Fruit fly (Drosophila melanogaster) whole organism, embryonic: ENCODE data around the gene CG10063.

ENCODE experiments used
- Antp ChIP-seq: fragments of 200-800 bp; sonication (Bioruptor generic); optimal IDR thresholded peaks from 3 replicates; lab custom pipeline; 2016; ENCODE audit warnings: missing biosample characterization, missing genetic modification characterization
- B-H1 ChIP-seq: fragments of 200-800 bp; sonication (Bioruptor generic); IDR thresholded peaks from 3 replicates; pipeline ENCODE4 v1.3.6; 2022; ENCODE audit warnings: missing biosample characterization, missing genetic modification characterization
- C15 ChIP-seq: fragments of 200-800 bp; sonication (Bioruptor generic); IDR thresholded peaks from 3 replicates; pipeline ENCODE4 v1.3.6; 2022; ENCODE audit warnings: missing biosample characterization, missing genetic modification characterization
- CG10147 ChIP-seq: fragments of 200-800 bp; sonication (Bioruptor generic); optimal IDR thresholded peaks from 2 replicates; lab custom pipeline; 2019; ENCODE audit warnings: missing biosample characterization, mild to moderate bottlenecking, missing genetic modification characterization, moderate library complexity
- CG10959 ChIP-seq: fragments of 200-800 bp; sonication (Bioruptor generic); IDR thresholded peaks from 2 replicates; pipeline ENCODE4 v1.3.6; 2022; ENCODE audit warnings: missing biosample characterization, missing genetic modification characterization
- CG15011 ChIP-seq: fragments of 200-800 bp; sonication (Bioruptor generic); optimal IDR thresholded peaks from 3 replicates; lab custom pipeline; 2018; ENCODE audit warnings: missing biosample characterization, mild to moderate bottlenecking, missing genetic modification characterization
- CG1603 ChIP-seq: fragments of 200-800 bp; sonication (Bioruptor generic); optimal IDR thresholded peaks from 2 replicates; lab custom pipeline; 2019; ENCODE audit warnings: missing biosample characterization, mild to moderate bottlenecking, missing genetic modification characterization, moderate library complexity
- CG16779 ChIP-seq: fragments of 200-800 bp; sonication (Bioruptor generic); IDR thresholded peaks from 2 replicates; pipeline ENCODE4 v1.3.6; 2022; ENCODE audit warnings: missing biosample characterization, missing genetic modification characterization
- CG30431 ChIP-seq: fragments of 200-800 bp; sonication (Bioruptor generic); optimal IDR thresholded peaks from 2 replicates; lab custom pipeline; 2017; ENCODE audit warnings: missing biosample characterization, missing genetic modification characterization
- CG31224 ChIP-seq: fragments of 200-800 bp; sonication (Bioruptor generic); IDR thresholded peaks from 2 replicates; pipeline ENCODE4 v1.3.6; 2022; ENCODE audit warnings: missing biosample characterization, missing genetic modification characterization
- CG32767 ChIP-seq: fragments of 200-800 bp; sonication (Bioruptor generic); IDR thresholded peaks from 2 replicates; pipeline ENCODE4 v1.3.6; 2022; ENCODE audit warnings: missing biosample characterization, missing genetic modification characterization
- CG32772 ChIP-seq: fragments of 200-800 bp; sonication (Bioruptor generic); IDR thresholded peaks from 2 replicates; pipeline ENCODE4 v1.3.6; 2022; ENCODE audit warnings: missing biosample characterization, missing genetic modification characterization
- CG6813 ChIP-seq: fragments of 200-800 bp; sonication (Bioruptor generic); optimal IDR thresholded peaks from 2 replicates; lab custom pipeline; 2017; ENCODE audit warnings: missing biosample characterization, missing genetic modification characterization, mild to moderate bottlenecking, moderate library complexity, missing genetic modification reagents
- CG7839 ChIP-seq: fragments of 200-800 bp; sonication (Bioruptor generic); optimal IDR thresholded peaks from 3 replicates; lab custom pipeline; 2018; ENCODE audit warnings: missing biosample characterization, mild to moderate bottlenecking, missing genetic modification characterization, moderate library complexity
- CG8290 ChIP-seq, 3 experiments: fragments of 200-800 bp; sonication (Bioruptor generic); optimal IDR thresholded peaks; 2 replicates each; lab custom pipeline; 2016 to 2019; ENCODE audit warnings: missing biosample characterization in 3 of 3, missing genetic modification characterization in 3 of 3, mild to moderate bottlenecking in 2 of 3, moderate library complexity in 1 of 3
- CG9727 ChIP-seq: fragments of 200-800 bp; sonication (Bioruptor generic); optimal IDR thresholded peaks from 3 replicates; lab custom pipeline; 2017; ENCODE audit warnings: missing biosample characterization, mild to moderate bottlenecking, missing genetic modification characterization
- CG9932 ChIP-seq: fragments of 200-800 bp; sonication (Bioruptor generic); IDR thresholded peaks from 2 replicates; pipeline ENCODE4 v1.3.6; 2022; ENCODE audit warnings: missing biosample characterization, missing genetic modification characterization
- CTCF ChIP-seq: fragments of 200-800 bp; sonication (Bioruptor generic); optimal IDR thresholded peaks from 2 replicates; lab custom pipeline; 2017; ENCODE audit warnings: missing biosample characterization, mild to moderate bottlenecking, missing genetic modification characterization, moderate library complexity
- Chrac-16 ChIP-seq: fragments of 200-800 bp; sonication (Bioruptor generic); optimal IDR thresholded peaks from 3 replicates; lab custom pipeline; 2016; ENCODE audit warnings: missing biosample characterization, missing genetic modification characterization
- Deaf1 ChIP-seq: fragments of 200-800 bp; optimal IDR thresholded peaks from 3 replicates; lab custom pipeline; 2019; ENCODE audit warnings: missing biosample characterization, mild to moderate bottlenecking, missing genetic modification characterization, moderate library complexity
- Dp ChIP-seq: fragments of 200-800 bp; sonication (Bioruptor generic); optimal IDR thresholded peaks from 2 replicates; lab custom pipeline; 2018; ENCODE audit warnings: missing biosample characterization, mild to moderate bottlenecking, missing genetic modification characterization, moderate library complexity
- Drgx ChIP-seq: fragments of 200-800 bp; sonication (Bioruptor generic); IDR thresholded peaks from 2 replicates; pipeline ENCODE4 v1.3.6; 2022; ENCODE audit warnings: missing biosample characterization, missing genetic modification characterization
- ERR ChIP-seq: fragments of 200-800 bp; sonication (Bioruptor generic); optimal IDR thresholded peaks from 2 replicates; lab custom pipeline; 2016; ENCODE audit warnings: missing biosample characterization, missing genetic modification characterization
- Ets65A ChIP-seq: fragments of 200-800 bp; sonication (Bioruptor generic); peaks from one replicate; lab custom pipeline; 2016; ENCODE audit warnings: missing biosample characterization, missing genetic modification characterization
- Gug ChIP-seq: fragments of 200-800 bp; sonication (Bioruptor generic); IDR thresholded peaks from 4 replicates; pipeline ENCODE4 v1.3.6; 2022; ENCODE audit warnings: missing biosample characterization, missing genetic modification characterization
- HmgZ ChIP-seq: fragments of 200-800 bp; sonication (Bioruptor generic); optimal IDR thresholded peaks from 2 replicates; lab custom pipeline; 2018; ENCODE audit warnings: missing biosample characterization, mild to moderate bottlenecking, missing genetic modification characterization
- Meics ChIP-seq: fragments of 200-800 bp; sonication (Bioruptor generic); optimal IDR thresholded peaks from 2 replicates; lab custom pipeline; 2017; ENCODE audit warnings: missing biosample characterization, mild to moderate bottlenecking, missing genetic modification characterization
- Poxn ChIP-seq: fragments of 200-800 bp; sonication (Bioruptor generic); IDR thresholded peaks from 2 replicates; pipeline ENCODE4 v1.3.6; 2022; ENCODE audit warnings: missing biosample characterization, missing genetic modification characterization
- Rx ChIP-seq: fragments of 200-800 bp; sonication (Bioruptor generic); IDR thresholded peaks from 2 replicates; pipeline ENCODE4 v1.3.6; 2022; ENCODE audit warnings: missing biosample characterization, missing genetic modification characterization
- Sox100B ChIP-seq: fragments of 200-800 bp; sonication (Bioruptor generic); optimal IDR thresholded peaks from 3 replicates; lab custom pipeline; 2018; ENCODE audit warnings: missing biosample characterization, mild to moderate bottlenecking, missing genetic modification characterization
- Spps ChIP-seq: fragments of 200-800 bp; sonication (Bioruptor generic); optimal IDR thresholded peaks from 2 replicates; lab custom pipeline; 2018; ENCODE audit warnings: missing biosample characterization, mild to moderate bottlenecking, missing genetic modification characterization
- Sry-β ChIP-seq: fragments of 200-800 bp; sonication (Bioruptor generic); optimal IDR thresholded peaks from 2 replicates; lab custom pipeline; 2018; ENCODE audit warnings: missing biosample characterization, mild to moderate bottlenecking, missing genetic modification characterization, moderate library complexity
- Sry-δ ChIP-seq: fragments of 200-800 bp; sonication (Bioruptor generic); optimal IDR thresholded peaks from 2 replicates; lab custom pipeline; 2016; ENCODE audit warnings: missing biosample characterization, missing genetic modification characterization
- Tbp ChIP-seq: fragments of >200 bp; optimal IDR thresholded peaks from 2 replicates; lab custom pipeline; 2018; ENCODE audit warnings: missing biosample characterization, missing genetic modification characterization
- ato ChIP-seq: fragments of 200-800 bp; sonication (Bioruptor generic); IDR thresholded peaks from 2 replicates; pipeline ENCODE4 v1.3.6; 2022; ENCODE audit warnings: missing biosample characterization, missing genetic modification characterization; ENCODE audit not compliant: partially characterized antibody
- crol ChIP-seq: fragments of 200-800 bp; sonication (Bioruptor generic); IDR thresholded peaks from 2 replicates; pipeline ENCODE4 v1.3.6; 2022; ENCODE audit warnings: missing biosample characterization, missing genetic modification characterization
- dm ChIP-seq: fragments of 200-800 bp; sonication (Bioruptor generic); optimal IDR thresholded peaks from 3 replicates; lab custom pipeline; 2016; ENCODE audit warnings: missing biosample characterization, missing genetic modification characterization
- emc ChIP-seq: fragments of 200-800 bp; sonication (Bioruptor generic); optimal IDR thresholded peaks from 2 replicates; lab custom pipeline; 2016; ENCODE audit warnings: missing biosample characterization, missing genetic modification characterization
- fd64A ChIP-seq: fragments of 200-800 bp; sonication (Bioruptor generic); optimal IDR thresholded peaks from 3 replicates; lab custom pipeline; 2018; ENCODE audit warnings: missing biosample characterization, mild to moderate bottlenecking, missing genetic modification characterization
- gcm ChIP-seq: fragments of 200-800 bp; sonication (Bioruptor generic); optimal IDR thresholded peaks from 2 replicates; lab custom pipeline; 2019; ENCODE audit warnings: missing biosample characterization, mild to moderate bottlenecking, missing genetic modification characterization, moderate library complexity
- gro ChIP-seq: fragments of 200-800 bp; sonication (Bioruptor generic); optimal IDR thresholded peaks from 2 replicates; lab custom pipeline; 2016; ENCODE audit warnings: missing biosample characterization, missing genetic modification characterization
- gt ChIP-seq: fragments of 200-800 bp; sonication (Bioruptor generic); IDR thresholded peaks from 2 replicates; pipeline ENCODE4 v1.3.6; 2022; ENCODE audit warnings: missing biosample characterization, missing genetic modification characterization
- hkb ChIP-seq, 2 experiments: fragments of 200-800 bp in 1 of 2; fragments of >200 bp in 1 of 2; sonication (Bioruptor generic) in 1 of 2; IDR thresholded peaks in 1 of 2; optimal IDR thresholded peaks in 1 of 2; 2 replicates each; pipeline versions ENCODE4 v1.3.6 to Lab custom; 2017 to 2022; ENCODE audit warnings: missing biosample characterization in 1 of 2, missing genetic modification characterization in 1 of 2
- onecut ChIP-seq: fragments of 200-800 bp; sonication (Bioruptor generic); IDR thresholded peaks from 2 replicates; pipeline ENCODE4 v1.3.6; 2022; ENCODE audit warnings: missing biosample characterization, missing genetic modification characterization
- pan ChIP-seq, 4 experiments: fragments of >200 bp in 3 of 4; fragments of 200-800 bp in 1 of 4; sonication (Bioruptor generic) in 1 of 4; optimal IDR thresholded peaks in 3 of 4; IDR thresholded peaks in 1 of 4; 2 replicates each; pipeline versions ENCODE4 v1.3.6 to Lab custom; 2017 to 2022; ENCODE audit warnings: missing biosample characterization in 2 of 4, missing genetic modification characterization in 2 of 4, mixed read lengths in 1 of 4
- sim ChIP-seq: fragments of 200-800 bp; sonication (Bioruptor generic); IDR thresholded peaks from 2 replicates; pipeline ENCODE4 v1.3.6; 2022; ENCODE audit warnings: missing biosample characterization, missing genetic modification characterization
- slbo ChIP-seq: fragments of 200-800 bp; sonication (Bioruptor generic); IDR thresholded peaks from 2 replicates; pipeline ENCODE4 v1.3.6; 2022; ENCODE audit warnings: missing biosample characterization, missing genetic modification characterization
- tio ChIP-seq: fragments of 200-800 bp; sonication (Bioruptor generic); optimal IDR thresholded peaks from 2 replicates; lab custom pipeline; 2017; ENCODE audit warnings: missing biosample characterization, missing genetic modification characterization, inconsistent platforms

Gene CG10063

dm6 chr3L:6972367-6972766 is at the start of gene CG10063:
Gene CG10063, minus strand, starts transcription at chr3L:6972467.
- TF ChIP-seq Sry-β (GFP tag; lab: Kevin White, UChicago) (no peak), Antp (GFP tag; lab: Kevin White, UChicago) (no peak), CG7839 (tag; lab: Kevin White, UChicago) (no peak), dm (GFP tag; lab: Kevin White, UChicago) (no peak), CG15011 (GFP tag; lab: Kevin White, UChicago) (no peak), CTCF (GFP tag; lab: Kevin White, UChicago) (no peak), CG9932 (GFP tag; lab: Robert Waterston, UW) (no peak), Ets65A (GFP tag; lab: Kevin White, UChicago) (no peak), tio (GFP tag; lab: Kevin White, UChicago) (no peak), CG16779 (GFP tag; lab: Robert Waterston, UW) (no peak), Meics (GFP tag; lab: Kevin White, UChicago) (no peak), Tbp (GFP tag; lab: Kevin White, UChicago) (no peak), CG30431 (GFP tag; lab: Kevin White, UChicago) (no peak), Spps (tag; lab: Kevin White, UChicago) (no peak), Drgx (GFP tag; lab: Robert Waterston, UW) (no peak)
- TF ChIP-seq, all 482 proteins: peak for 0

dm6 chr3L:7013568-7014305 is 41.5 kb upstream of the CG10063 start:
- peak; percentile 23 for TF ChIP-seq gro (GFP tag; lab: Kevin White, UChicago)
- TF ChIP-seq CG32772 (GFP tag; lab: Robert Waterston, UW): peak; percentile 38; the same call in 1 of the 2 replicates
- TF ChIP-seq ERR (GFP tag; lab: Kevin White, UChicago): no peak
- TF ChIP-seq CG10959 (GFP tag; lab: Robert Waterston, UW): no peak
- TF ChIP-seq CG6813 (GFP tag; lab: Kevin White, UChicago): no peak
- TF ChIP-seq Poxn: no peak
- TF ChIP-seq HmgZ (tag; lab: Kevin White, UChicago): no peak
- TF ChIP-seq slbo (GFP tag; lab: Robert Waterston, UW): peak; percentile 75
- peak; percentile 9; the same call in 1 of the 4 replicates for TF ChIP-seq Gug
- no peak for TF ChIP-seq CG31224 (GFP tag; lab: Robert Waterston, UW)
- TF ChIP-seq sim (GFP tag; lab: Robert Waterston, UW): no peak
- TF ChIP-seq gcm (GFP tag; lab: Kevin White, UChicago): no peak
- TF ChIP-seq CG8290 (GFP tag; optimal IDR thresholded peaks at IDR 0.05; lab: Kevin White, UChicago): no peak
- peak in 1 of 2 experiments; percentile 18 for TF ChIP-seq CG8290 (tag; optimal IDR thresholded peaks at IDR 0.05; lab: Kevin White, UChicago)
- peak; percentile 40 for TF ChIP-seq CG32767 (GFP tag; lab: Robert Waterston, UW)
- TF ChIP-seq CG1603 (tag; lab: Kevin White, UChicago): peak; percentile 10
- peak; percentile 44; the same call in 1 of the 3 replicates for TF ChIP-seq B-H1
- no peak for TF ChIP-seq emc (GFP tag; lab: Kevin White, UChicago)
- TF ChIP-seq Sry-δ (GFP tag; lab: Kevin White, UChicago): no peak
- no peak for TF ChIP-seq Chrac-16
- TF ChIP-seq pan (optimal IDR thresholded peaks at IDR 0.05; lab: Kevin White, UChicago): no peak
- peak in 1 of 2 experiments; percentile 52 for TF ChIP-seq pan (GFP tag; optimal IDR thresholded peaks at IDR 0.05 in 1 of 2, IDR thresholded peaks at IDR 0.05 in 1 of 2)
- no peak for TF ChIP-seq C15 (GFP tag; lab: Robert Waterston, UW)
- TF ChIP-seq CG9727 (GFP tag; lab: Kevin White, UChicago): peak; percentile 33
- TF ChIP-seq Dp (GFP tag; lab: Kevin White, UChicago): no peak
- TF ChIP-seq tio (GFP tag; lab: Kevin White, UChicago): peak; percentile 19
- TF ChIP-seq CG10147 (GFP tag; lab: Kevin White, UChicago): no peak
- no peak for TF ChIP-seq crol (GFP tag; lab: Robert Waterston, UW)
- TF ChIP-seq fd64A (GFP tag; lab: Kevin White, UChicago): no peak
- TF ChIP-seq Sry-β (GFP tag; lab: Kevin White, UChicago): no peak
- no peak for TF ChIP-seq gt (GFP tag; lab: Robert Waterston, UW)
- TF ChIP-seq ato: no peak
- TF ChIP-seq Sox100B (GFP tag; lab: Kevin White, UChicago): no peak
- peak; percentile 96 for TF ChIP-seq Deaf1 (tag; lab: Kevin White, UChicago)
- TF ChIP-seq Rx (GFP tag; lab: Robert Waterston, UW): no peak
- TF ChIP-seq onecut (GFP tag; lab: Robert Waterston, UW): 0 out of 2 replicates have a peak, but pooled peaks have one; percentile 55
- TF ChIP-seq hkb (optimal IDR thresholded peaks at IDR 0.05; lab: Kevin White, UChicago): no peak
- TF ChIP-seq hkb (GFP tag; IDR thresholded peaks at IDR 0.05; lab: Robert Waterston, UW): peak; percentile 55; the same call in 1 of the 2 replicates
